Worm (Caenorhabditis elegans) whole organism, L4 larva: ENCODE results near the gene C27B7.5.
A peak's percentile ranks its signal among the peaks of the same experiment; 100 is the strongest.

Experiments
- T20F7.1 ChIP-seq: fragments of 200-800 bp; sonication (Bioruptor generic); optimal IDR thresholded peaks from 2 replicates; lab custom pipeline; 2018; ENCODE audit warnings: mild to moderate bottlenecking, missing genetic modification characterization, missing compliant biosample characterization
- aha-1 ChIP-seq: fragments of 150-350 bp; peaks from one replicate; lab custom pipeline; 2014; ENCODE audit warnings: missing biosample characterization, missing genetic modification characterization
- ceh-62 ChIP-seq: sonication (generic microtip); optimal IDR thresholded peaks from 2 replicates; lab custom pipeline; 2017; ENCODE audit warnings: missing biosample characterization, missing genetic modification characterization
- ceh-82 ChIP-seq: sonication (generic microtip); optimal IDR thresholded peaks from 2 replicates; lab custom pipeline; 2017; ENCODE audit warnings: missing biosample characterization, missing genetic modification characterization
- daf-16 ChIP-seq, 3 experiments: sonication (generic microtip); optimal IDR thresholded peaks; 2 replicates each; lab custom pipeline; 2016 to 2017; ENCODE audit warnings: missing genetic modification characterization in 3 of 3, missing genetic modification reagents in 3 of 3, mild to moderate bottlenecking in 2 of 3, missing compliant biosample characterization in 2 of 3, missing biosample characterization in 1 of 3, moderate library complexity in 1 of 3
- dmd-6 ChIP-seq: fragments of 200-800 bp; sonication (Bioruptor generic); IDR thresholded peaks from 2 replicates; pipeline ENCODE4 v1.3.6; 2022; ENCODE audit warnings: missing genetic modification reagents, missing genetic modification characterization, missing compliant biosample characterization
- dve-1 ChIP-seq: sonication (generic microtip); optimal IDR thresholded peaks from 2 replicates; lab custom pipeline; 2017; ENCODE audit warnings: antibody characterized with exemption, mild to moderate bottlenecking, missing genetic modification characterization, missing compliant biosample characterization; ENCODE audit not compliant: insufficient read depth
- hlh-11 ChIP-seq: fragments of 200-800 bp; sonication (Bioruptor generic); optimal IDR thresholded peaks from 2 replicates; lab custom pipeline; 2018; ENCODE audit warnings: mild to moderate bottlenecking, missing genetic modification characterization, missing compliant biosample characterization
- mdt-29 ChIP-seq: fragments of 200-800 bp; sonication (Bioruptor generic); IDR thresholded peaks from 2 replicates; pipeline ENCODE4 v1.3.6; 2022; ENCODE audit warnings: missing genetic modification reagents, missing genetic modification characterization, missing compliant biosample characterization
- nhr-28 ChIP-seq: fragments of 150-350 bp; optimal IDR thresholded peaks from 2 replicates; lab custom pipeline; 2014; ENCODE audit warnings: missing biosample characterization, missing genetic modification characterization
- set-16 ChIP-seq: fragments of 200-800 bp; sonication (Bioruptor generic); IDR thresholded peaks from 2 replicates; pipeline ENCODE4 v1.3.6; 2022; ENCODE audit warnings: missing genetic modification reagents, missing genetic modification characterization, missing compliant biosample characterization
- tra-1 ChIP-seq: fragments of 200-800 bp; sonication (Bioruptor generic); IDR thresholded peaks from 2 replicates; pipeline ENCODE4 v1.3.6; 2022; ENCODE audit warnings: missing genetic modification reagents, missing genetic modification characterization, missing compliant biosample characterization
- unc-62 ChIP-seq, 3 experiments: fragments of 150-350 bp in 1 of 3; sonication (generic microtip); optimal IDR thresholded peaks in 2 of 3; peaks in 1 of 3; 1 replicate in 1 of 3; 2 replicates in 2 of 3; lab custom pipeline; 2014 to 2017; ENCODE audit warnings: missing biosample characterization in 3 of 3, missing genetic modification characterization in 3 of 3, missing genetic modification reagents in 3 of 3, missing genotype in 1 of 3
- zfp-3 ChIP-seq: fragments of 200-800 bp; sonication (Bioruptor generic); conservative IDR thresholded peaks from 2 replicates; pipeline ENCODE4 v1.3.6; 2022; ENCODE audit warnings: missing genetic modification reagents, missing genetic modification characterization, missing compliant biosample characterization

Gene C27B7.5

DNA sequence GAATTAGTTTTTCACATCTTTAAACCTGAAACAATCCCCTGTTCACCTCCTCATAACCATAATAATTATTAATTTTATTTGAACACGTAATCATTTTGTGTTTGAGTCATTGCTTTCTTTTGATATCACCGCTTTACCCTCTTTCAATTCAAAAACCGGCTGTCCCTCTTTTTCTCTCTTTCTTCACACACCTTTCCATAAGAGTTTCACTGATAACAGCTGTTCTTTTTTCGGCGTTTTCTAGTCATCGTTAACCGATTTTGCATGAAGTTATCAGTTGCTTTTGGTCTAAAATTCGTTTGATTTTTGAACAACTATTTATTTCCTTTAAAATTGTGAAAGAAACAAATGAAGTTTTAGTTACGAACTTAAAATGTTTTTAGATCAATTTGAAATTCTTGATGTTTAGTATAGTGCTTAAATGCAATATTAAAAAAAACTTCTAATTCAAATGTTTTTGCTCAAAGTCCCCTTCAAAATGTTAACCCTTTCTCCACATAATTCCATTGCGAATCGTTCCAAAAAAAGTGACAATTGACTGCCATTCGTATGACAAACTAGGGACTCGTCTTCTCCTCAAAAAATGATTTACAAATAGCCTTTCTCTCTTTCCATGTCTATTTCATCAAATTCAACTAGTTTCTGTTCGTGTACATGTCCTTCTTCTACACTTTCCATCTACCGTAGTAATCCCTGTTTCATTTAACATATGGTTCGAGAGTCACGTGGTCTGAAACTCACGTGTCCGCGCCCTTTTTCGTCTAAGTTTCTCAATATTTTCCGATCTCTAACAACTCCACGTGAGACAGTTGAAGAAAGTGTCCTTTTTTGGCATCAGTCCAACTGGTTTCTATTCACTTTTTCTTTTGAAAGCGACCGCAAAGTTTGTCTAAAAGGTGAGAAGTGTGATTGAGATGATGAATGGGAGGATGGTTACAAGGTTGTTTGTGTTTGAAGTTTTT is 47.9 kb downstream of the C27B7.5 start (continued):
- TF ChIP-seq tra-1 = peak; percentile 96
- peak; percentile 76 for TF ChIP-seq mdt-29 (GFP tag; lab: Robert Waterston, UW)
- TF ChIP-seq nhr-28 (tag; lab: Kevin White, UChicago) = peak; percentile 90
- TF ChIP-seq ceh-62 = no peak

DNA sequence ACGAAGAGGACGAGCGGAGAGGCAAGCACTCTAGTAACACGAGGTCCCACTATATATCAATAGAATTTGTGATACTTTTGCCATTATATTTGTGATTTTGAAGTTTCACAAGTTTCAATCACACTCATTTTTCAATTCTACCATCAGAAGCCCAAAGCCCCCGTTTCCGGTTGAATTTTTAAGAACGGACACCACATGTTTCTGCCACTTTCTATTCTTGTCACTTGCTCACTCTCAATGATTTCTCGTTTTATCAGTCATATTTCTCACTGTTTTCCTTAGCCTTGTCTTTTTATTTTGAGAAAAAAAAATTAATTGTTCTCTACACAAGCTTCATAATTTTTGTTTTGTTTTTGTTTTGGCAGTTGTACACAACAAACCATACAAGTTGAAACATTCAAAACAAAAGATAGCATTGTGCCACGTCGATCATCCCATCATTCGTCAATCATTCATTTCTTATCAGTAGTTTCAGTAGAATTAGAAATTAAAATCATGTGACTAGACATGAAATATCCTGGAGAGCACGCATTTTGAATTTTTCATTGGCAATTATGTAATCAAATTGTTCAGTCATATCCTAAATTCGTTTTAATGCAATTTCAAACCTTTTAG is 50.6 kb downstream of the C27B7.5 start:
- TF ChIP-seq T20F7.1 (peak; percentile 34), hlh-11 (tag; lab: Kevin White, UChicago) (peak; percentile 41), dmd-6 (peak; percentile 75), set-16 (GFP tag; lab: Robert Waterston, UW) (no peak), daf-16 (GFP tag; optimal IDR thresholded peaks at IDR 0.05; lab: Kevin White, UChicago) (no peak), daf-16 (tag; optimal IDR thresholded peaks at IDR 0.05; lab: Kevin White, UChicago) (peak; percentile 15), aha-1 (tag; lab: Kevin White, UChicago) (no peak), zfp-3 (GFP tag; lab: Robert Waterston, UW) (no peak), ceh-82 (tag; lab: Kevin White, UChicago) (no peak), unc-62 (GFP tag; optimal IDR thresholded peaks at IDR 0.05 in 1 of 2; lab: Kevin White, UChicago) (peak in 1 of 2 experiments; percentile 76), unc-62 (tag; optimal IDR thresholded peaks at IDR 0.05; lab: Kevin White, UChicago) (no peak), dve-1 (tag; lab: Kevin White, UChicago) (peak; percentile 83), nhr-28 (tag; lab: Kevin White, UChicago) (peak; percentile 4)
